Worm (Caenorhabditis elegans) whole organism, L1 larva: ENCODE measurements around the gene C01G12.3.

ENCODE experiments used
- C04F5.9 ChIP-seq: sonication (generic microtip); optimal IDR thresholded peaks from 2 replicates; lab custom pipeline; 2016; ENCODE audit warnings: missing genetic modification characterization, missing compliant biosample characterization
- F16B12.6 ChIP-seq: fragments of 150-350 bp; optimal IDR thresholded peaks from 2 replicates; lab custom pipeline; 2014; ENCODE audit warnings: missing biosample characterization, missing genetic modification characterization
- aha-1 ChIP-seq: fragments of 150-350 bp; optimal IDR thresholded peaks from 2 replicates; lab custom pipeline; 2014; ENCODE audit warnings: missing biosample characterization, missing genetic modification characterization
- alr-1 ChIP-seq: fragments of 200-800 bp; sonication (Bioruptor generic); optimal IDR thresholded peaks from 2 replicates; lab custom pipeline; 2018; ENCODE audit warnings: borderline replicate concordance, mild to moderate bottlenecking, missing genetic modification characterization, missing compliant biosample characterization
- ama-1 ChIP-seq: fragments of 150-350 bp; optimal IDR thresholded peaks from 2 replicates; lab custom pipeline; 2014
- ceh-63 ChIP-seq: fragments of 200-800 bp; sonication (Bioruptor generic); optimal IDR thresholded peaks from 2 replicates; lab custom pipeline; 2018; ENCODE audit warnings: mild to moderate bottlenecking, missing genetic modification characterization, missing compliant biosample characterization
- ceh-8 ChIP-seq: fragments of 200-800 bp; sonication (Bioruptor generic); optimal IDR thresholded peaks from 2 replicates; lab custom pipeline; 2018; ENCODE audit warnings: mild to moderate bottlenecking, missing genetic modification characterization, moderate library complexity, missing compliant biosample characterization
- ceh-82 ChIP-seq, 3 experiments: fragments of 150-350 bp in 1 of 3; sonication (generic microtip) in 2 of 3; optimal IDR thresholded peaks; 2 replicates each; lab custom pipeline; 2014 to 2017; ENCODE audit warnings: missing biosample characterization in 3 of 3, missing genetic modification characterization in 3 of 3
- dpl-1 ChIP-seq, 3 experiments: fragments of 150-350 bp in 2 of 3; sonication (generic microtip) in 1 of 3; optimal IDR thresholded peaks; 2 replicates each; lab custom pipeline; 2014 to 2017; ENCODE audit warnings: missing biosample characterization in 3 of 3, missing genetic modification characterization in 3 of 3, missing genetic modification reagents in 3 of 3
- efl-1 ChIP-seq, 4 experiments: fragments of 150-350 bp; optimal IDR thresholded peaks in 3 of 4; peaks in 1 of 4; 1 replicate in 1 of 4; 2 replicates in 3 of 4; lab custom pipeline; 2014; ENCODE audit warnings: missing biosample characterization in 2 of 4, missing genetic modification characterization in 2 of 4, missing genetic modification reagents in 2 of 4
- efl-3 ChIP-seq: fragments of 200-800 bp; sonication (Bioruptor generic); optimal IDR thresholded peaks from 2 replicates; lab custom pipeline; 2018; ENCODE audit warnings: mild to moderate bottlenecking, missing genetic modification characterization, missing compliant biosample characterization
- egl-13 ChIP-seq: sonication (generic microtip); optimal IDR thresholded peaks from 2 replicates; lab custom pipeline; 2016; ENCODE audit warnings: missing genotype, missing genetic modification reagents, missing genetic modification characterization, missing compliant biosample characterization
- fkh-10 ChIP-seq: sonication (generic microtip); optimal IDR thresholded peaks from 2 replicates; lab custom pipeline; 2017; ENCODE audit warnings: missing biosample characterization, missing genetic modification reagents, missing genetic modification characterization
- grh-1 ChIP-seq: fragments of 200-800 bp; sonication (Bioruptor generic); IDR thresholded peaks from 2 replicates; pipeline ENCODE4 v1.3.6; 2022; ENCODE audit warnings: missing genetic modification reagents, missing genetic modification characterization, missing compliant biosample characterization
- hlh-17 ChIP-seq: fragments of 200-800 bp; sonication (Bioruptor generic); optimal IDR thresholded peaks from 2 replicates; lab custom pipeline; 2018; ENCODE audit warnings: missing genetic modification characterization, mild to moderate bottlenecking, missing compliant biosample characterization, moderate library complexity, borderline replicate concordance
- hpl-2 ChIP-seq: fragments of 150-350 bp; optimal IDR thresholded peaks from 2 replicates; lab custom pipeline; 2014; ENCODE audit warnings: missing biosample characterization, missing genetic modification reagents, missing genetic modification characterization
- irx-1 ChIP-seq: sonication (generic microtip); optimal IDR thresholded peaks from 2 replicates; lab custom pipeline; 2016; ENCODE audit warnings: missing genetic modification characterization, missing compliant biosample characterization
- lin-13 ChIP-seq: fragments of 150-350 bp; optimal IDR thresholded peaks from 2 replicates; lab custom pipeline; 2014; ENCODE audit warnings: missing biosample characterization, missing genetic modification reagents, missing genetic modification characterization
- lin-15B ChIP-seq: fragments of 150-350 bp; sonication (generic microtip); optimal IDR thresholded peaks from 3 replicates; lab custom pipeline; 2014; ENCODE audit warnings: missing biosample characterization, missing genetic modification characterization
- lin-35 ChIP-seq, 2 experiments: fragments of 150-350 bp; optimal IDR thresholded peaks; 2 replicates each; lab custom pipeline; 2014; ENCODE audit warnings: missing biosample characterization in 2 of 2, missing genetic modification characterization in 2 of 2, missing genetic modification reagents in 2 of 2
- lin-39 ChIP-seq: fragments of 150-350 bp; optimal IDR thresholded peaks from 2 replicates; lab custom pipeline; 2014; ENCODE audit warnings: missing biosample characterization, missing genetic modification reagents, missing genetic modification characterization
- lir-3 ChIP-seq: sonication (generic microtip); optimal IDR thresholded peaks from 2 replicates; lab custom pipeline; 2016; ENCODE audit warnings: mild to moderate bottlenecking, missing genetic modification characterization, moderate library complexity, missing compliant biosample characterization; ENCODE audit not compliant: poor library complexity
- mab-9 ChIP-seq: fragments of 200-800 bp; sonication (Bioruptor generic); IDR thresholded peaks from 2 replicates; pipeline ENCODE4 v1.3.6; 2022; ENCODE audit warnings: missing genetic modification reagents, missing genetic modification characterization, missing compliant biosample characterization
- mdl-1 ChIP-seq, 2 experiments: fragments of 150-350 bp; optimal IDR thresholded peaks; 2 replicates each; lab custom pipeline; 2014 to 2017; ENCODE audit warnings: missing biosample characterization in 2 of 2, missing genetic modification characterization in 2 of 2, inconsistent platforms in 1 of 2
- mef-2 ChIP-seq: fragments of 150-350 bp; optimal IDR thresholded peaks from 2 replicates; lab custom pipeline; 2014; ENCODE audit warnings: missing biosample characterization, missing genetic modification characterization
- mep-1 ChIP-seq: fragments of 150-350 bp; optimal IDR thresholded peaks from 2 replicates; lab custom pipeline; 2014; ENCODE audit warnings: missing biosample characterization, missing genetic modification characterization
- nhr-11 ChIP-seq: fragments of 150-350 bp; optimal IDR thresholded peaks from 2 replicates; lab custom pipeline; 2014; ENCODE audit warnings: missing biosample characterization, missing genetic modification characterization
- nhr-12 ChIP-seq: sonication (generic microtip); optimal IDR thresholded peaks from 2 replicates; lab custom pipeline; 2017; ENCODE audit warnings: missing biosample characterization, missing genetic modification characterization
- nhr-19 ChIP-seq: fragments of 200-800 bp; sonication (Bioruptor generic); conservative IDR thresholded peaks from 2 replicates; pipeline ENCODE4 v1.3.6; 2022; ENCODE audit warnings: missing genetic modification characterization, missing compliant biosample characterization
- nhr-20 ChIP-seq: sonication (generic microtip); optimal IDR thresholded peaks from 2 replicates; lab custom pipeline; 2016; ENCODE audit warnings: mild to moderate bottlenecking, missing genetic modification characterization, missing compliant biosample characterization
- nhr-28 ChIP-seq: fragments of 150-350 bp; optimal IDR thresholded peaks from 2 replicates; lab custom pipeline; 2014; ENCODE audit warnings: missing biosample characterization, missing genetic modification characterization
- nhr-47 ChIP-seq: sonication (generic microtip); optimal IDR thresholded peaks from 2 replicates; lab custom pipeline; 2016; ENCODE audit warnings: mild to moderate bottlenecking, missing genetic modification characterization, moderate library complexity, missing compliant biosample characterization
- nhr-71 ChIP-seq: sonication (generic microtip); optimal IDR thresholded peaks from 2 replicates; lab custom pipeline; 2016; ENCODE audit warnings: mild to moderate bottlenecking, missing genetic modification characterization, moderate library complexity, missing compliant biosample characterization
- nhr-77 ChIP-seq: fragments of 150-350 bp; optimal IDR thresholded peaks from 2 replicates; lab custom pipeline; 2014; ENCODE audit warnings: missing biosample characterization, missing genetic modification characterization
- nhr-84 ChIP-seq: sonication (generic microtip); optimal IDR thresholded peaks from 2 replicates; lab custom pipeline; 2017; ENCODE audit warnings: missing biosample characterization, missing genetic modification characterization
- nhr-90 ChIP-seq: sonication (generic microtip); optimal IDR thresholded peaks from 2 replicates; lab custom pipeline; 2016; ENCODE audit warnings: mild to moderate bottlenecking, missing genetic modification characterization, missing compliant biosample characterization; ENCODE audit not compliant: poor library complexity
- skn-1 ChIP-seq: fragments of 150-350 bp; optimal IDR thresholded peaks from 2 replicates; lab custom pipeline; 2014; ENCODE audit warnings: missing biosample characterization, missing genetic modification characterization
- snpc-4 ChIP-seq: fragments of 150-350 bp; optimal IDR thresholded peaks from 2 replicates; lab custom pipeline; 2014; ENCODE audit warnings: missing biosample characterization, missing genetic modification characterization
- snu-23 ChIP-seq: sonication (generic microtip); optimal IDR thresholded peaks from 2 replicates; lab custom pipeline; 2016; ENCODE audit warnings: missing genetic modification characterization, missing compliant biosample characterization
- sox-4 ChIP-seq: sonication (generic microtip); optimal IDR thresholded peaks from 2 replicates; lab custom pipeline; 2016; ENCODE audit warnings: missing genetic modification characterization, missing compliant biosample characterization
- sptf-1 ChIP-seq: fragments of 150-350 bp; optimal IDR thresholded peaks from 2 replicates; lab custom pipeline; 2014; ENCODE audit warnings: missing biosample characterization, missing genetic modification characterization
- sup-37 ChIP-seq: fragments of 200-800 bp; sonication (Bioruptor generic); optimal IDR thresholded peaks from 2 replicates; lab custom pipeline; 2018; ENCODE audit warnings: mild to moderate bottlenecking, missing genetic modification characterization, missing compliant biosample characterization
- tlp-1 ChIP-seq: fragments of 150-350 bp; optimal IDR thresholded peaks from 2 replicates; lab custom pipeline; 2014; ENCODE audit warnings: missing biosample characterization, missing genetic modification characterization
- unc-130 ChIP-seq: fragments of 150-350 bp; optimal IDR thresholded peaks from 2 replicates; lab custom pipeline; 2017; ENCODE audit warnings: missing biosample characterization, missing genetic modification characterization, inconsistent platforms
- unc-62 ChIP-seq: fragments of 150-350 bp; optimal IDR thresholded peaks from 2 replicates; lab custom pipeline; 2014; ENCODE audit warnings: missing biosample characterization, missing genetic modification reagents, missing genetic modification characterization
- xbp-1 ChIP-seq: sonication (generic microtip); optimal IDR thresholded peaks from 2 replicates; lab custom pipeline; 2016; ENCODE audit warnings: missing genetic modification characterization, missing compliant biosample characterization
- zag-1 ChIP-seq: fragments of 150-350 bp; optimal IDR thresholded peaks from 2 replicates; lab custom pipeline; 2014; ENCODE audit warnings: missing biosample characterization, missing genetic modification characterization
- zip-4 ChIP-seq: fragments of 200-800 bp; sonication (Bioruptor generic); optimal IDR thresholded peaks from 2 replicates; lab custom pipeline; 2018; ENCODE audit warnings: mild to moderate bottlenecking, missing genetic modification characterization, moderate library complexity, missing compliant biosample characterization
- ztf-4 ChIP-seq: fragments of 150-350 bp; optimal IDR thresholded peaks from 2 replicates; lab custom pipeline; 2014; ENCODE audit warnings: missing biosample characterization, missing genetic modification characterization

C01G12.3 gene

DNA sequence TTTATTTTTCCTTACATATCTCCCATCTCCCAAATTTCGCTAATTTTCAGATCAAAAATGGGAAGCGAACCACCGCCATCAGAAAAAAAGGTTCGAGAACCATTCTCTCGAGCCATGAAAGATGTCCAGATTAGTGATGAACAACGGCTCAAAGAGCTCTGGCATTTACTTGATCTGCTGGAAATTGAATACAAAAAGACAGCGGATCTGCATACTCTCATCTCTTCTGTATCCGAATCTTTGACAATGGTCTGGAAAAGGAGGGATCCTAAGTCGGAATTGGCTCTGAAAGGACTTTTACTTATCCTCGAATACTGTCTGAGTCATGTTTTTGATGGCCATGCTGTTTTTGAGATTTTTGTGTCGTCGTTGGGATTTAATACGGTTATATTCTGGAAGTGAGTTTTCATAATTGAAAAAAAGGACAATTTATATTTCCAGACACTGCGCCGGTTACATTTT lies 18.8 kb upstream of the C01G12.3 start, which contains the start of gene tps-2:
Gene tps-2 (plus strand): TSS at position 51 of the 462 bp plus-strand sequence.
- TF ChIP-seq xbp-1 (tag; lab: Kevin White, UChicago) (no peak), ama-1 (lab: Kevin White, UChicago) (peak; percentile 63)

DNA sequence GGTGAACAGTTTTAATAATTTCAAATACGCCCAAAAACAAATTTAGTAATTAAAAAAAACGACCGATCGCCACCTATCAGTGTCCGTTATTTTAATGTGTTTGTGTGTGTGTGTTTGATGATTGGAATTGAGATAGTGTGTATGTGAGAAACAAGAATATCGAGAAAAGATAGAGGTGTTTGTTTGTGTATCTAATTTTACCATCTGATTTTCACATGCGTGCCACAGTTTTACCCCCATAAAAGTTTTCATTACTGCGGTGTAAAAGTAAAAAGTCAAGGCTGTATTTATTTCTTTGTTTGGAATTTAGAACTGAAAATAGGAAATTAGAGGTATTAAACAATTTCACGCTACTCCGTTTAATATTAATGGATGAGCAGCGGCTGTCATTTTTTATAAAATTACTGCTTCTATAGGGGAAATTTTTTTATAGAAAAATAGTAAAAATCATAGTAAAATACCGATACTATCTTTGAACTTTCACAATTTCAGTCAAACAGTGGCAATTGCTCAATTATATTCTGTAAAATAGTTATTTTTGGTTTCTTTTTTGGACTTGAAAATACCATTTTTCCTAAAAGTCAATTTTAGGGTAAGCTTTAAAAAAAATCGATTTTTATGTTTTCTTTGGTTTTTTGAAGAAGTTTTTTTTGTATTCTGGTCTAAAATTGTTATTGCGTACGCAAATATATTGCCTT lies 18.0 kb upstream of the C01G12.3 start:
- TF ChIP-seq lin-13 (GFP tag; lab: Kevin White, UChicago) (no peak), xbp-1 (tag; lab: Kevin White, UChicago) (no peak), mep-1 (tag; lab: Kevin White, UChicago) (peak; percentile 31), irx-1 (tag; lab: Kevin White, UChicago) (no peak), snpc-4 (tag; lab: Kevin White, UChicago) (no peak), snu-23 (peak; percentile 59), hlh-17 (GFP tag; lab: Kevin White, UChicago) (no peak), C04F5.9 (no peak), nhr-71 (tag; lab: Kevin White, UChicago) (peak; percentile 41), lin-35 (GFP tag; optimal IDR thresholded peaks at IDR 0.05; lab: Kevin White, UChicago) (peak in 1 of 2 experiments; percentile 45), F16B12.6 (tag; lab: Kevin White, UChicago) (no peak), nhr-47 (tag; lab: Kevin White, UChicago) (no peak), nhr-77 (tag; lab: Kevin White, UChicago) (no peak), hpl-2 (GFP tag; lab: Kevin White, UChicago) (no peak), ceh-82 (tag; optimal IDR thresholded peaks at IDR 0.05; lab: Kevin White, UChicago) (no peak), mab-9 (GFP tag; lab: Robert Waterston, UW) (no peak), nhr-28 (tag; lab: Kevin White, UChicago) (no peak), alr-1 (tag; lab: Kevin White, UChicago) (no peak), lin-15B (no peak), tlp-1 (tag; lab: Kevin White, UChicago) (no peak), nhr-90 (tag; lab: Kevin White, UChicago) (peak; percentile 48), efl-3 (no peak), nhr-20 (tag; lab: Kevin White, UChicago) (peak; percentile 61), sup-37 (GFP tag; lab: Kevin White, UChicago) (peak; percentile 0), ztf-4 (tag; lab: Kevin White, UChicago) (no peak), ama-1 (lab: Kevin White, UChicago) (peak; percentile 22), egl-13 (tag; lab: Kevin White, UChicago) (no peak), ceh-63 (GFP tag; lab: Kevin White, UChicago) (no peak), dpl-1 (GFP tag; optimal IDR thresholded peaks at IDR 0.05; lab: Kevin White, UChicago) (no peak), unc-62 (no peak), nhr-84 (no peak), zip-4 (no peak), sox-4 (tag; lab: Kevin White, UChicago) (no peak), mef-2 (tag; lab: Kevin White, UChicago) (no peak), efl-1 (optimal IDR thresholded peaks at IDR 0.05; lab: Kevin White, UChicago) (no peak), efl-1 (GFP tag; optimal IDR thresholded peaks at IDR 0.05 in 1 of 2; lab: Kevin White, UChicago) (no peak), lin-39 (tag; lab: Kevin White, UChicago) (no peak), zag-1 (tag; lab: Kevin White, UChicago) (no peak), sptf-1 (tag; lab: Kevin White, UChicago) (no peak), nhr-12 (tag; lab: Kevin White, UChicago) (no peak), grh-1 (GFP tag; lab: Robert Waterston, UW) (no peak), unc-130 (tag; lab: Kevin White, UChicago) (no peak), lir-3 (no peak), skn-1 (tag; lab: Kevin White, UChicago) (no peak), aha-1 (no peak), mdl-1 (tag; optimal IDR thresholded peaks at IDR 0.05; lab: Kevin White, UChicago) (no peak), fkh-10 (GFP tag; lab: Kevin White, UChicago) (no peak), nhr-11 (tag; lab: Kevin White, UChicago) (no peak), nhr-19 (peak; percentile 31), ceh-8 (no peak)
